Worm (Caenorhabditis elegans) whole organism, mixed stage, embryonic: ENCODE measurements around the gene ssp-33.

Source experiments
- lin-13 ChIP-seq: fragments of 150-350 bp; optimal IDR thresholded peaks from 2 replicates; lab custom pipeline; 2014; ENCODE audit warnings: missing biosample characterization, missing genetic modification characterization
- lsy-2 ChIP-seq: fragments of 150-350 bp; optimal IDR thresholded peaks from 2 replicates; lab custom pipeline; 2014; ENCODE audit warnings: missing biosample characterization, missing genetic modification characterization
- mls-2 ChIP-seq: sonication (generic microtip); optimal IDR thresholded peaks from 2 replicates; lab custom pipeline; 2016; ENCODE audit warnings: mild to moderate bottlenecking, missing genetic modification characterization, moderate library complexity, missing compliant biosample characterization
- nhr-2 ChIP-seq: fragments of 150-350 bp; optimal IDR thresholded peaks from 2 replicates; lab custom pipeline; 2014; ENCODE audit warnings: missing biosample characterization, missing genetic modification characterization
- nhr-237 ChIP-seq: fragments of 150-350 bp; optimal IDR thresholded peaks from 2 replicates; lab custom pipeline; 2014; ENCODE audit warnings: missing biosample characterization, missing genetic modification characterization
- nhr-76 ChIP-seq: sonication (generic microtip); optimal IDR thresholded peaks from 2 replicates; lab custom pipeline; 2017; ENCODE audit warnings: missing biosample characterization, missing genetic modification characterization
- pha-4 ChIP-seq: fragments of 150-350 bp; optimal IDR thresholded peaks from 2 replicates; lab custom pipeline; 2018; ENCODE audit warnings: missing biosample characterization, missing genetic modification reagents, missing genetic modification characterization
- snpc-4 ChIP-seq: fragments of 150-350 bp; optimal IDR thresholded peaks from 2 replicates; lab custom pipeline; 2014; ENCODE audit warnings: missing biosample characterization, missing genetic modification characterization
- unc-120 ChIP-seq: sonication (generic microtip); optimal IDR thresholded peaks from 2 replicates; lab custom pipeline; 2017; ENCODE audit warnings: missing genetic modification characterization, missing compliant biosample characterization; ENCODE audit not compliant: poor library complexity, severe bottlenecking
- unc-62 ChIP-seq: fragments of 150-350 bp; optimal IDR thresholded peaks from 2 replicates; lab custom pipeline; 2014; ENCODE audit warnings: missing biosample characterization, missing genetic modification reagents, missing genetic modification characterization

DNA sequence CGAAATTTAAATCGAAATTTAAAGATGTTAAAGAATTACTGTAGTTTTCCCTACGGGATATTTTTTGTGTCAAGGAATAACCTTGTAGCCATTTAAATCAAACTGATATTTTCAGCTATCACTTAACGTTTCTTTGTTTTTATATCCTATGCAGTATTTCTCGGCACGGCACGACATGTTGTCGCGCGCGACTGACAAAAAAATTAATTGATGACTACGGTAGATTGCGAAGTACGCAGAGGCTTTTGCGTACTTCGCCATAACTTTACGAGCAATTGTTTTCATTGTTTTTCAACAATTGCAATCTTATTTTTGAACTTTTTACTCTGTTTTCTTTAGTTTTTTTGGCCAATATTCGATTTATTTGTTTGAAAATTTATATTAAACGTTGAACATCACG lies 13.2 kb upstream of the ssp-33 start:
- TF ChIP-seq lsy-2 (tag; lab: Kevin White, UChicago) (peak; percentile 17), nhr-2 (tag; lab: Kevin White, UChicago) (no peak), nhr-76 (no peak), snpc-4 (tag; lab: Kevin White, UChicago) (no peak), unc-62 (GFP tag; lab: Kevin White, UChicago) (no peak), lin-13 (tag; lab: Kevin White, UChicago) (no peak), pha-4 (tag; lab: Kevin White, UChicago) (no peak), nhr-237 (tag; lab: Kevin White, UChicago) (no peak), mls-2 (tag; lab: Kevin White, UChicago) (no peak), unc-120 (tag; lab: Kevin White, UChicago) (no peak)
